Worm (Caenorhabditis elegans): ENCODE data around the gene Y39F10C.1.
A peak's percentile ranks its signal among the peaks of the same experiment; 100 is the strongest.

The Y39F10C.1 gene

ce11 chrII:650321-651005 lies 24.9 kb upstream of the Y39F10C.1 start, which contains the start of the genes K07E8.7 and frpr-14:
Gene K07E8.7, minus strand, starts transcription at chrII:650367.
Gene frpr-14, plus strand, starts transcription at chrII:650955.
- TF ChIP-seq F23B12.7 (tag; optimal IDR thresholded peaks at IDR 0.05; ENCODE audit: insufficient read depth) (peak; percentile 33), lsl-1 (GFP tag; optimal IDR thresholded peaks at IDR 0.05) (peak; percentile 4), hmg-1.2 (GFP tag; IDR thresholded peaks at IDR 0.05) (0 out of 2 replicates have a peak, but pooled peaks have one; percentile 18), ztf-18 (tag; optimal IDR thresholded peaks at IDR 0.05) (peak; percentile 92), madf-6 (GFP tag; IDR thresholded peaks at IDR 0.05) (no peak), egl-44 (GFP tag; IDR thresholded peaks at IDR 0.05) (no peak), Y56A3A.18 (GFP tag; IDR thresholded peaks at IDR 0.05) (no peak), mcd-1 (GFP tag; IDR thresholded peaks at IDR 0.05) (peak; percentile 54; the same call in 1 of the 2 replicates), lin-35 (GFP tag; optimal IDR thresholded peaks at IDR 0.05) (no peak), F55B11.4 (tag; optimal IDR thresholded peaks at IDR 0.05; ENCODE audit: borderline replicate concordance, insufficient read depth) (no peak)

DNA sequence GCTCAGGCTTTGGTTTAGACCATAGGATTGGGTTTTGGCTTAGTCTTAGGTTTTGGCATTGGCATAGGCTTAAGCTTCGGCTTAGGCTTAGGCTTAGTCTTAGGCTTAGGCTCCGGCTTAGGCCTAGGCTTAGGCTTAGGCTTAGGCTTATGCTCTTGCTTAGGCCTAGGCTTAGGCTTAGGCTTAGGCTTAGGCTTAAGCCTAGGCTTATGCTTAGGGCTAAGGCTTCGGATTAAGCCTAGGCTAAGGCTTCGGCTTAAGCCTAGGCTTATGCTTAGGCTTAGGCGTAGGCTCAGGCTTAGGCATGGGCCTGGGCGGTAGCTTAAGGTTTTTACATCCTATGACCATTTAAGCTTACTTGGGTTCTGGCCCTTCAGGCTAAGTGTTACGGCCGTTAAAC lies 24.1 kb upstream of the Y39F10C.1 start:
- TF ChIP-seq F33H1.4 (GFP tag; IDR thresholded peaks at IDR 0.05) (no peak), egrh-3 (GFP tag; IDR thresholded peaks at IDR 0.05) (no peak), let-607 (tag; optimal IDR thresholded peaks at IDR 0.05) (no peak), nhr-90 (tag; optimal IDR thresholded peaks at IDR 0.05) (no peak), Y53G8AR.9 (GFP tag; conservative IDR thresholded peaks at IDR 0.05) (no peak), somi-1 (GFP tag; optimal IDR thresholded peaks at IDR 0.05) (no peak), snpc-4 (GFP tag; optimal IDR thresholded peaks at IDR 0.05) (no peak), snpc-4 (tag; optimal IDR thresholded peaks at IDR 0.05) (no peak), chd-7 (tag; optimal IDR thresholded peaks at IDR 0.05) (no peak), ztf-3 (GFP tag; optimal IDR thresholded peaks at IDR 0.05) (no peak), Y67H2A.10 (GFP tag; conservative IDR thresholded peaks at IDR 0.05) (no peak), nhr-80 (tag; optimal IDR thresholded peaks at IDR 0.05) (no peak), pbrm-1 (GFP tag; IDR thresholded peaks at IDR 0.05) (no peak), C06A6.2 (GFP tag; conservative IDR thresholded peaks at IDR 0.05) (no peak), die-1 (tag; optimal IDR thresholded peaks at IDR 0.05) (no peak), bed-2 (GFP tag; IDR thresholded peaks at IDR 0.05) (no peak), ets-4 (GFP tag; optimal IDR thresholded peaks at IDR 0.05) (no peak), lir-1 (GFP tag; conservative IDR thresholded peaks at IDR 0.05) (no peak), lin-35 (GFP tag; optimal IDR thresholded peaks at IDR 0.05) (no peak)

- TF ChIP-seq mel-28 (tag; optimal IDR thresholded peaks at IDR 0.05; ENCODE audit: borderline replicate concordance) (no peak), unc-62 (GFP tag; optimal IDR thresholded peaks at IDR 0.05) (no peak), tbp1 (GFP tag; optimal IDR thresholded peaks at IDR 0.05) (no peak), ztf-6 (GFP tag; IDR thresholded peaks at IDR 0.05) (no peak), dox-1 (GFP tag; IDR thresholded peaks at IDR 0.05) (no peak), madf-10 (tag; optimal IDR thresholded peaks at IDR 0.05) (no peak), lin-26 (GFP tag; IDR thresholded peaks at IDR 0.05) (no peak), egrh-3 (GFP tag; IDR thresholded peaks at IDR 0.05) (no peak), Y95B8A.8 (GFP tag; IDR thresholded peaks at IDR 0.05) (no peak), ceh-40 (GFP tag; IDR thresholded peaks at IDR 0.05) (no peak), F55B11.4 (tag; optimal IDR thresholded peaks at IDR 0.05; ENCODE audit: borderline replicate concordance, insufficient read depth) (no peak), ztf-22 (GFP tag; optimal IDR thresholded peaks at IDR 0.05) (no peak), bed-2 (GFP tag; IDR thresholded peaks at IDR 0.05) (no peak), dpl-1 (GFP tag; optimal IDR thresholded peaks at IDR 0.05) (no peak)
Measured at ce11 chrII:658369-658768, 17.0 kb upstream of the Y39F10C.1 start, which contains the start of gene sdz-24. Gene sdz-24, plus strand, starts transcription at chrII:658669.
